Worm (Caenorhabditis elegans): ENCODE measurements around the gene ZK54.3.

DNA sequence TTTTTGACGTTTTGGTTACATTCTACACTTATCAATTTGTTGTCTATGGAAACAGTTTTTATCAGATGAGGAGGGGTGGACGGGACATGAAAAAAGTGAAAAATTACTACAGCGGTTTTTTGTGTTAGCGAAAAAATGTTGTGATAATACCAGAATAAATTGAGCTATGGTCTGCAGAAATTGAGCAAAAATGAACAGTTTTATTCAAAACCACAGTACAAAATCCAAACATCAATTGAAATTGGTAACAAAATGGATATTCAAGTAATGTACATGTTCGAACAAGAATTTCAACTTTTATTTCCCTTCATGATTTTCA lies 42.3 kb downstream of the ZK54.3 start:
- TF ChIP-seq him-1 (tag; optimal IDR thresholded peaks at IDR 0.05): no peak
- TF ChIP-seq dao-5 (tag; optimal IDR thresholded peaks at IDR 0.05): no peak
- TF ChIP-seq W03F9.2 (tag; optimal IDR thresholded peaks at IDR 0.05): no peak
